Worm (Caenorhabditis elegans) whole organism, L4 larva: ENCODE data around the gene zip-10.

ENCODE experiments used
- F10B5.3 ChIP-seq: sonication (generic microtip); optimal IDR thresholded peaks from 2 replicates; lab custom pipeline; 2016; ENCODE audit warnings: mild to moderate bottlenecking, missing genetic modification characterization, missing compliant biosample characterization
- T26A8.4 ChIP-seq: fragments of 200-800 bp; sonication (Bioruptor generic); IDR thresholded peaks from 2 replicates; pipeline ENCODE4 v1.3.6; 2022; ENCODE audit warnings: missing genetic modification characterization, missing compliant biosample characterization
- Y48G9A.11 ChIP-seq: fragments of 200-800 bp; sonication (Bioruptor generic); IDR thresholded peaks from 2 replicates; pipeline ENCODE4 v1.3.6; 2022; ENCODE audit warnings: missing genetic modification reagents, missing genetic modification characterization, missing compliant biosample characterization
- Y75B8A.6 ChIP-seq: fragments of 200-800 bp; sonication (Bioruptor generic); IDR thresholded peaks from 2 replicates; pipeline ENCODE4 v1.3.6; 2022; ENCODE audit warnings: missing genetic modification reagents, missing genetic modification characterization, missing compliant biosample characterization
- ZK546.5 ChIP-seq, 2 experiments: sonication (generic microtip); optimal IDR thresholded peaks; 2 replicates each; lab custom pipeline; 2017; ENCODE audit warnings: missing biosample characterization in 2 of 2, missing genetic modification characterization in 2 of 2
- aha-1 ChIP-seq: fragments of 150-350 bp; peaks from one replicate; lab custom pipeline; 2014; ENCODE audit warnings: missing biosample characterization, missing genetic modification characterization
- aly-2 ChIP-seq: sonication (generic microtip); optimal IDR thresholded peaks from 2 replicates; lab custom pipeline; 2018; ENCODE audit warnings: missing biosample characterization, missing genetic modification characterization
- ceh-32 ChIP-seq: sonication (generic microtip); optimal IDR thresholded peaks from 2 replicates; lab custom pipeline; 2016; ENCODE audit warnings: mild to moderate bottlenecking, missing genetic modification characterization, missing compliant biosample characterization; ENCODE audit not compliant: poor library complexity
- ceh-44 ChIP-seq: fragments of 200-800 bp; sonication (Bioruptor generic); IDR thresholded peaks from 2 replicates; pipeline ENCODE4 v1.3.6; 2022; ENCODE audit warnings: missing genetic modification reagents, missing genetic modification characterization, missing compliant biosample characterization
- ces-1 ChIP-seq: fragments of 150-350 bp; sonication (generic microtip); optimal IDR thresholded peaks from 4 replicates; lab custom pipeline; 2014; ENCODE audit warnings: missing biosample characterization, missing genetic modification reagents, missing genetic modification characterization
- cey-2 ChIP-seq: sonication (generic microtip); optimal IDR thresholded peaks from 3 replicates; lab custom pipeline; 2017; ENCODE audit warnings: missing genetic modification characterization, mild to moderate bottlenecking, missing compliant biosample characterization, antibody characterized with exemption, borderline replicate concordance; ENCODE audit not compliant: insufficient read depth
- ctbp-1 ChIP-seq: fragments of 200-800 bp; sonication (Bioruptor generic); IDR thresholded peaks from 2 replicates; pipeline ENCODE4 v1.3.6; 2022; ENCODE audit warnings: missing genetic modification reagents, missing genetic modification characterization, missing compliant biosample characterization
- daf-19 ChIP-seq: fragments of 200-800 bp; sonication (Bioruptor generic); conservative IDR thresholded peaks from 2 replicates; pipeline ENCODE4 v1.3.6; 2022; ENCODE audit warnings: missing genetic modification characterization, missing compliant biosample characterization
- daf-8 ChIP-seq: fragments of 200-800 bp; sonication (Bioruptor generic); IDR thresholded peaks from 2 replicates; pipeline ENCODE4 v1.3.6; 2022; ENCODE audit warnings: missing genetic modification characterization, missing compliant biosample characterization
- dmd-6 ChIP-seq: fragments of 200-800 bp; sonication (Bioruptor generic); IDR thresholded peaks from 2 replicates; pipeline ENCODE4 v1.3.6; 2022; ENCODE audit warnings: missing genetic modification reagents, missing genetic modification characterization, missing compliant biosample characterization
- dpl-1 ChIP-seq: fragments of 150-350 bp; optimal IDR thresholded peaks from 2 replicates; lab custom pipeline; 2014; ENCODE audit warnings: missing biosample characterization, missing genetic modification reagents, missing genetic modification characterization
- duxl-1 ChIP-seq: sonication (generic microtip); optimal IDR thresholded peaks from 2 replicates; lab custom pipeline; 2016; ENCODE audit warnings: mild to moderate bottlenecking, missing genetic modification characterization, moderate library complexity, missing compliant biosample characterization; ENCODE audit not compliant: poor library complexity
- egl-27 ChIP-seq: sonication (generic microtip); optimal IDR thresholded peaks from 3 replicates; lab custom pipeline; 2017; ENCODE audit warnings: missing biosample characterization, missing genetic modification reagents, missing genetic modification characterization
- fkh-10 ChIP-seq: fragments of 150-350 bp; optimal IDR thresholded peaks from 2 replicates; lab custom pipeline; 2014; ENCODE audit warnings: missing biosample characterization, missing genetic modification reagents, missing genetic modification characterization
- gei-8 ChIP-seq: fragments of 200-800 bp; sonication (Bioruptor generic); optimal IDR thresholded peaks from 2 replicates; lab custom pipeline; 2018; ENCODE audit warnings: mild to moderate bottlenecking, missing genetic modification characterization, missing compliant biosample characterization
- hif-1 ChIP-seq, 2 experiments: sonication (generic microtip); optimal IDR thresholded peaks; 2 replicates each; lab custom pipeline; 2016 to 2017; ENCODE audit warnings: missing compliant biosample characterization in 2 of 2, missing genetic modification characterization in 2 of 2, missing genetic modification reagents in 2 of 2, missing genotype in 2 of 2, mild to moderate bottlenecking in 1 of 2
- hlh-11 ChIP-seq: fragments of 200-800 bp; sonication (Bioruptor generic); optimal IDR thresholded peaks from 2 replicates; lab custom pipeline; 2018; ENCODE audit warnings: mild to moderate bottlenecking, missing genetic modification characterization, missing compliant biosample characterization
- hlh-30 ChIP-seq: sonication (generic microtip); optimal IDR thresholded peaks from 2 replicates; lab custom pipeline; 2017; ENCODE audit warnings: antibody characterized with exemption, mild to moderate bottlenecking, missing genetic modification characterization, missing compliant biosample characterization; ENCODE audit not compliant: insufficient read depth
- hmg-1.1 ChIP-seq: fragments of 200-800 bp; sonication (Bioruptor generic); IDR thresholded peaks from 2 replicates; pipeline ENCODE4 v1.3.6; 2022; ENCODE audit warnings: missing genetic modification reagents, missing genetic modification characterization, missing compliant biosample characterization
- jun-1 ChIP-seq: fragments of 150-350 bp; optimal IDR thresholded peaks from 2 replicates; lab custom pipeline; 2014; ENCODE audit warnings: missing biosample characterization, missing genetic modification reagents, missing genetic modification characterization
- madf-5 ChIP-seq, 2 experiments: fragments of 200-800 bp; sonication (Bioruptor generic); IDR thresholded peaks; 2 replicates each; pipeline ENCODE4 v1.3.6; 2022; ENCODE audit warnings: missing compliant biosample characterization in 2 of 2, missing genetic modification characterization in 2 of 2
- madf-9 ChIP-seq: fragments of 200-800 bp; sonication (Bioruptor generic); conservative IDR thresholded peaks from 2 replicates; pipeline ENCODE4 v1.3.6; 2022; ENCODE audit warnings: missing genetic modification reagents, missing genetic modification characterization, missing compliant biosample characterization
- mep-1 ChIP-seq: fragments of 150-350 bp; sonication (generic microtip); optimal IDR thresholded peaks from 3 replicates; lab custom pipeline; 2014; ENCODE audit warnings: missing biosample characterization, missing genetic modification characterization
- nhr-25 ChIP-seq: sonication (generic microtip); optimal IDR thresholded peaks from 2 replicates; lab custom pipeline; 2017; ENCODE audit warnings: missing genetic modification characterization, mild to moderate bottlenecking, missing compliant biosample characterization, antibody characterized with exemption, moderate library complexity, borderline replicate concordance; ENCODE audit not compliant: insufficient read depth
- nhr-28 ChIP-seq: fragments of 150-350 bp; optimal IDR thresholded peaks from 2 replicates; lab custom pipeline; 2014; ENCODE audit warnings: missing biosample characterization, missing genetic modification characterization
- nhr-41 ChIP-seq: fragments of 200-800 bp; sonication (Bioruptor generic); IDR thresholded peaks from 2 replicates; pipeline ENCODE4 v1.3.6; 2022; ENCODE audit warnings: missing genetic modification reagents, missing genetic modification characterization, missing compliant biosample characterization
- nhr-42 ChIP-seq: fragments of 200-800 bp; sonication (Bioruptor generic); IDR thresholded peaks from 2 replicates; pipeline ENCODE4 v1.3.6; 2022; ENCODE audit warnings: missing genetic modification characterization, missing compliant biosample characterization
- nhr-48 ChIP-seq: sonication (generic microtip); optimal IDR thresholded peaks from 2 replicates; lab custom pipeline; 2016; ENCODE audit warnings: mild to moderate bottlenecking, missing genetic modification characterization, missing compliant biosample characterization
- sdz-12 ChIP-seq: fragments of 200-800 bp; sonication (Bioruptor generic); optimal IDR thresholded peaks from 2 replicates; lab custom pipeline; 2018; ENCODE audit warnings: mild to moderate bottlenecking, missing genetic modification characterization, missing compliant biosample characterization
- skn-1 ChIP-seq: fragments of 150-350 bp; optimal IDR thresholded peaks from 2 replicates; lab custom pipeline; 2014; ENCODE audit warnings: missing biosample characterization, missing genetic modification characterization
- snpc-1.2 ChIP-seq: fragments of 200-800 bp; sonication (Bioruptor generic); IDR thresholded peaks from 2 replicates; pipeline ENCODE4 v1.3.6; 2022; ENCODE audit warnings: missing genetic modification reagents, missing genetic modification characterization, missing compliant biosample characterization
- spr-3 ChIP-seq: fragments of 200-800 bp; sonication (Bioruptor generic); optimal IDR thresholded peaks from 2 replicates; lab custom pipeline; 2018; ENCODE audit warnings: mild to moderate bottlenecking, missing genetic modification characterization, missing compliant biosample characterization
- tra-1 ChIP-seq: fragments of 200-800 bp; sonication (Bioruptor generic); IDR thresholded peaks from 2 replicates; pipeline ENCODE4 v1.3.6; 2022; ENCODE audit warnings: missing genetic modification reagents, missing genetic modification characterization, missing compliant biosample characterization
- unc-39 ChIP-seq: sonication (generic microtip); optimal IDR thresholded peaks from 2 replicates; lab custom pipeline; 2017; ENCODE audit warnings: missing biosample characterization, missing genetic modification characterization
- unc-62 ChIP-seq, 3 experiments: fragments of 150-350 bp in 1 of 3; sonication (generic microtip); optimal IDR thresholded peaks in 2 of 3; peaks in 1 of 3; 1 replicate in 1 of 3; 2 replicates in 2 of 3; lab custom pipeline; 2014 to 2017; ENCODE audit warnings: missing biosample characterization in 3 of 3, missing genetic modification characterization in 3 of 3, missing genetic modification reagents in 3 of 3, missing genotype in 1 of 3
- vab-7 ChIP-seq: fragments of 200-800 bp; sonication (Bioruptor generic); IDR thresholded peaks from 2 replicates; pipeline ENCODE4 v1.3.6; 2022; ENCODE audit warnings: missing genetic modification reagents, missing genetic modification characterization, missing compliant biosample characterization
- zfp-2 ChIP-seq: sonication (generic microtip); optimal IDR thresholded peaks from 2 replicates; lab custom pipeline; 2016; ENCODE audit warnings: mild to moderate bottlenecking, missing genetic modification characterization, missing compliant biosample characterization
- zfp-3 ChIP-seq: fragments of 200-800 bp; sonication (Bioruptor generic); conservative IDR thresholded peaks from 2 replicates; pipeline ENCODE4 v1.3.6; 2022; ENCODE audit warnings: missing genetic modification reagents, missing genetic modification characterization, missing compliant biosample characterization

The zip-10 gene

ce11 chrV:11677494-11677893 is 26.9 kb upstream of the zip-10 start:
- TF ChIP-seq hmg-1.1 (GFP tag; lab: Robert Waterston, UW) (0 out of 2 replicates have a peak, but pooled peaks have one; percentile 10), aha-1 (tag; lab: Kevin White, UChicago) (peak; percentile 91), nhr-28 (tag; lab: Kevin White, UChicago) (peak; percentile 10), gei-8 (GFP tag; lab: Kevin White, UChicago) (no peak), unc-62 (GFP tag; optimal IDR thresholded peaks at IDR 0.05 in 1 of 2; lab: Kevin White, UChicago) (peak in 1 of 2 experiments; percentile 61), unc-62 (tag; optimal IDR thresholded peaks at IDR 0.05; lab: Kevin White, UChicago) (no peak), mep-1 (tag; lab: Kevin White, UChicago) (no peak)

ce11 chrV:11677030-11677429 is 26.5 kb upstream of the zip-10 start:
- TF ChIP-seq nhr-41 (GFP tag; lab: Robert Waterston, UW) (no peak), hif-1 (tag; optimal IDR thresholded peaks at IDR 0.05; lab: Kevin White, UChicago) (no peak), vab-7 (GFP tag; lab: Robert Waterston, UW) (no peak), zfp-3 (GFP tag; lab: Robert Waterston, UW) (no peak), daf-8 (GFP tag; lab: Robert Waterston, UW) (no peak), Y48G9A.11 (GFP tag; lab: Robert Waterston, UW) (no peak), Y75B8A.6 (GFP tag; lab: Robert Waterston, UW) (no peak), skn-1 (no peak), aly-2 (tag; lab: Kevin White, UChicago) (no peak), madf-9 (no peak), fkh-10 (no peak)

- peak; percentile 38 for TF ChIP-seq cey-2
- TF ChIP-seq daf-19 = no peak
- no peak for TF ChIP-seq spr-3
- peak; percentile 39 for TF ChIP-seq hlh-30
- TF ChIP-seq ZK546.5 (tag; optimal IDR thresholded peaks at IDR 0.05; lab: Kevin White, UChicago) = no peak
- peak; percentile 25 for TF ChIP-seq nhr-28 (tag; lab: Kevin White, UChicago)
- no peak for TF ChIP-seq aha-1 (tag; lab: Kevin White, UChicago)
- no peak for TF ChIP-seq Y48G9A.11 (GFP tag; lab: Robert Waterston, UW)
- TF ChIP-seq egl-27 (tag; lab: Kevin White, UChicago) = no peak
- no peak for TF ChIP-seq nhr-42
- no peak for TF ChIP-seq dpl-1 (GFP tag; lab: Kevin White, UChicago)
- no peak for TF ChIP-seq ces-1 (GFP tag; lab: Kevin White, UChicago)
- TF ChIP-seq nhr-48 (tag; lab: Kevin White, UChicago) = no peak
- TF ChIP-seq jun-1 = no peak
- TF ChIP-seq hlh-11 (tag; lab: Kevin White, UChicago) = peak; percentile 5
- no peak for TF ChIP-seq dmd-6 (GFP tag; lab: Robert Waterston, UW)
- TF ChIP-seq F10B5.3 (tag; lab: Kevin White, UChicago) = no peak
- no peak for TF ChIP-seq aly-2 (tag; lab: Kevin White, UChicago)
- TF ChIP-seq tra-1 (GFP tag; lab: Robert Waterston, UW) = peak; percentile 49; the same call in 1 of the 2 replicates
These were observed 25.9 kb upstream of the zip-10 start for ce11 chrV:11676498-11676897.

- TF ChIP-seq Y75B8A.6 (GFP tag; lab: Robert Waterston, UW) = no peak
- no peak for TF ChIP-seq ctbp-1
- no peak for TF ChIP-seq T26A8.4 (GFP tag; lab: Robert Waterston, UW)
- no peak for TF ChIP-seq unc-39 (tag; lab: Kevin White, UChicago)
- no peak for TF ChIP-seq nhr-25
- no peak for TF ChIP-seq snpc-1.2 (GFP tag; lab: Robert Waterston, UW)
- no peak for TF ChIP-seq skn-1
- no peak for TF ChIP-seq nhr-42
- TF ChIP-seq aha-1 (tag; lab: Kevin White, UChicago) = no peak
- no peak for TF ChIP-seq duxl-1 (tag; lab: Kevin White, UChicago)
- no peak for TF ChIP-seq zfp-2 (tag; lab: Kevin White, UChicago)
- TF ChIP-seq ceh-32 (tag; lab: Kevin White, UChicago) = no peak
- no peak for TF ChIP-seq fkh-10
- no peak for TF ChIP-seq sdz-12
- TF ChIP-seq ceh-44 (GFP tag; lab: Robert Waterston, UW) = no peak
- no peak for TF ChIP-seq madf-5 (GFP tag; IDR thresholded peaks at IDR 0.05; lab: Robert Waterston, UW)
- TF ChIP-seq, all 104 proteins: peak for 0
These were observed 25.1 kb upstream of the zip-10 start, which contains the start of gene ape-1 for ce11 chrV:11675638-11676037. TSS of gene ape-1 (plus strand) at chrV:11675938.
